Worm (Caenorhabditis elegans) whole organism, midembryonic: ENCODE data around the gene W05B10.4.

Experiments
- cog-1 ChIP-seq: sonication (generic microtip); optimal IDR thresholded peaks from 2 replicates; lab custom pipeline; 2016; ENCODE audit warnings: missing genetic modification characterization, missing compliant biosample characterization
- flt-1 ChIP-seq: fragments of 200-800 bp; sonication (Bioruptor generic); IDR thresholded peaks from 2 replicates; pipeline ENCODE4 v1.3.6; 2022; ENCODE audit warnings: missing genetic modification characterization, missing compliant biosample characterization
- klf-2 ChIP-seq: fragments of 200-800 bp; sonication (Bioruptor generic); conservative IDR thresholded peaks from 2 replicates; pipeline ENCODE4 v1.3.6; 2022; ENCODE audit warnings: missing genetic modification reagents, missing genetic modification characterization, missing compliant biosample characterization
- med-1 ChIP-seq: sonication (generic microtip); optimal IDR thresholded peaks from 2 replicates; lab custom pipeline; 2017; ENCODE audit warnings: missing genetic modification characterization, mild to moderate bottlenecking, missing compliant biosample characterization, antibody characterized with exemption, missing genetic modification reagents; ENCODE audit not compliant: insufficient read depth
- ref-1 ChIP-seq: fragments of 200-800 bp; sonication (Bioruptor generic); conservative IDR thresholded peaks from 2 replicates; pipeline ENCODE4 v1.3.6; 2022; ENCODE audit warnings: missing genetic modification reagents, missing genetic modification characterization, missing compliant biosample characterization
- ztf-29 ChIP-seq: fragments of 200-800 bp; sonication (Bioruptor generic); IDR thresholded peaks from 2 replicates; pipeline ENCODE4 v1.3.6; 2022; ENCODE audit warnings: missing genetic modification reagents, missing genetic modification characterization, missing compliant biosample characterization

DNA sequence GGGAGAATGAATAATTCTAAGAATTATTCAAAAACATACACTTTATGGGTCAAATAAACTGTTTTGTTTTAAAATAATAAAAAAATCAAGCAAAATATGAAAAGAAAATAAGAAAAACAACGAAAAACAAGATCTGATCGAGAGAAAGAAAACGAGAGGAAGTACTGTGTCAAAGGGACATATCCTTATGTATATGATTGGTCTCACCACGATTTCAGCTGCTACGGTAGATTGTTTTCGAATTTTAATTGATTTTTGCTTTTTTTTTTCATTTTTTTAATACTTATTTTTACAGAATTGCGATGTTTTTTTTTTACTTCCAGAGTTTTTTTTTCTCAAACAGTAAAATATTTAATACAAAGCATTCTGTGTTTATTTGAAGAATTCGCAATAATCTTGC is 28.8 kb downstream of the W05B10.4 start:
- no peak for TF ChIP-seq med-1 (GFP tag; lab: Kevin White, UChicago)
- no peak for TF ChIP-seq flt-1 (GFP tag; lab: Robert Waterston, UW)
- no peak for TF ChIP-seq ztf-29 (GFP tag; lab: Robert Waterston, UW)
- no peak for TF ChIP-seq cog-1 (tag; lab: Kevin White, UChicago)
- no peak for TF ChIP-seq ref-1
- TF ChIP-seq klf-2 (GFP tag; lab: Robert Waterston, UW): no peak
